Fruit fly (Drosophila melanogaster): ENCODE measurements around the gene CG5078.

The CG5078 gene

dm6 chr3L:20518805-20519503 is 13.1 kb downstream of the CG5078 start, which contains the start of gene BNIP3 (continued):
- TF ChIP-seq trem (tag; optimal IDR thresholded peaks at IDR 0.05) (peak; percentile 55), gcm (GFP tag; optimal IDR thresholded peaks at IDR 0.05) (no peak), maf-S (GFP tag; optimal IDR thresholded peaks at IDR 0.05) (no peak), CG13894 (tag; optimal IDR thresholded peaks at IDR 0.05) (peak; percentile 50), CG2889 (GFP tag; IDR thresholded peaks at IDR 0.05) (no peak), Taf1 (GFP tag; IDR thresholded peaks at IDR 0.05) (no peak), Fer1 (GFP tag; optimal IDR thresholded peaks at IDR 0.05) (peak; percentile 6), sob (GFP tag; IDR thresholded peaks at IDR 0.05) (0 out of 2 replicates have a peak, but pooled peaks have one; percentile 13), CG12769 (tag; optimal IDR thresholded peaks at IDR 0.05) (peak; percentile 3), zen (tag; optimal IDR thresholded peaks at IDR 0.05) (peak; percentile 10), CkIIα-i1 (GFP tag; IDR thresholded peaks at IDR 0.05) (no peak), btn (GFP tag; optimal IDR thresholded peaks at IDR 0.05) (no peak), CoRest (tag; optimal IDR thresholded peaks at IDR 0.05) (peak; percentile 27), CG9727 (GFP tag; optimal IDR thresholded peaks at IDR 0.05) (no peak), CG15601 (tag; optimal IDR thresholded peaks at IDR 0.05) (peak; percentile 11), CG2202 (tag; optimal IDR thresholded peaks at IDR 0.05) (no peak), Fer3 (tag; optimal IDR thresholded peaks at IDR 0.05) (no peak), ato (GFP tag; IDR thresholded peaks at IDR 0.05; ENCODE audit: partially characterized antibody) (no peak), exex (tag; optimal IDR thresholded peaks at IDR 0.05) (peak; percentile 32), nerfin-1 (tag; optimal IDR thresholded peaks at IDR 0.05) (peak; percentile 39), vfl (GFP tag; optimal IDR thresholded peaks at IDR 0.05) (no peak), CG2712 (tag; optimal IDR thresholded peaks at IDR 0.05) (peak; percentile 6), dimm (GFP tag; IDR thresholded peaks at IDR 0.05) (no peak), CG34422 (GFP tag; IDR thresholded peaks at IDR 0.05) (peak; percentile 23; the same call in 1 of the 3 replicates), lbe (GFP tag; optimal IDR thresholded peaks at IDR 0.05) (peak; percentile 12), Hr39 (optimal IDR thresholded peaks at IDR 0.05) (no peak), Lim3 (GFP tag; IDR thresholded peaks at IDR 0.05) (no peak), lilli (GFP tag; optimal IDR thresholded peaks at IDR 0.05) (no peak), CG9437 (GFP tag; optimal IDR thresholded peaks at IDR 0.05) (no peak), Bgb (GFP tag; IDR thresholded peaks at IDR 0.05; ENCODE audit: partially characterized antibody) (peak; percentile 36; the same call in 1 of the 2 replicates), YL-1 (GFP tag; optimal IDR thresholded peaks at IDR 0.05) (peak; percentile 93), slp2 (GFP tag; optimal IDR thresholded peaks at IDR 0.05) (no peak), CG17829 (tag; optimal IDR thresholded peaks at IDR 0.05) (peak; percentile 18), Chrac-16 (GFP tag; optimal IDR thresholded peaks at IDR 0.05) (no peak), CG9797 (GFP tag; optimal IDR thresholded peaks at IDR 0.05) (peak; percentile 73), ci (GFP tag; IDR thresholded peaks at IDR 0.05) (no peak), HmgZ (tag; optimal IDR thresholded peaks at IDR 0.05) (peak; percentile 47), E2f1 (GFP tag; IDR thresholded peaks at IDR 0.05) (0 out of 2 replicates have a peak, but pooled peaks have one; percentile 17), crc (GFP tag; optimal IDR thresholded peaks at IDR 0.05) (no peak), Dll (GFP tag; IDR thresholded peaks at IDR 0.05; ENCODE audit: partially characterized antibody) (no peak), MESR4 (GFP tag; optimal IDR thresholded peaks at IDR 0.05) (peak; percentile 84), Spps (tag; optimal IDR thresholded peaks at IDR 0.05) (no peak), CG6654 (GFP tag; optimal IDR thresholded peaks at IDR 0.05) (no peak), CG14710 (tag; optimal IDR thresholded peaks at IDR 0.05) (peak; percentile 34), CG17361 (GFP tag; IDR thresholded peaks at IDR 0.05) (no peak), CG12391 (tag; optimal IDR thresholded peaks at IDR 0.05) (no peak), chm (GFP tag; IDR thresholded peaks at IDR 0.05) (peak; percentile 11; the same call in 1 of the 2 replicates), onecut (GFP tag; IDR thresholded peaks at IDR 0.05) (peak; percentile 13; the same call in 1 of the 2 replicates), Xbp1 (GFP tag; optimal IDR thresholded peaks at IDR 0.05) (peak; percentile 6), CG11504 (tag; optimal IDR thresholded peaks at IDR 0.05) (peak; percentile 46)
